Fruit fly (Drosophila melanogaster): ENCODE measurements around the gene CG46440.

CG46440 gene

DNA sequence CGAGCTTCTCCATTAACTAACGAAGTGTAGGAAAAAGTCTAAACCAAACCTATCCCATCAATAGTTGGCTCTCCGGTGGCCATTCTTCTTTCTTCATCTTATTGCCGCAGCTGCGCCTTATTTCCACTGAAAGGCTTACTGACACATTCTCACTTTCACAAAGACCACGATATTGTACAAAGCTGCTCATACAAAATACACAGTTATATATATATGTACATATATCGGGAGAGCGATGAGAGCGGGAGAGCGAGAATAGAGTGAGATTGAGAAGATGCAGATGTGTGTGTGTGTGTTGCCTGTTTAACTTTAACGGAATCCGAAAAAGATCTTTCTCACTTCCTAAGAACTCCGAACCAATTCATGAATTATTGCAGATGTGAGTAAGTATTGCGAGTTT lies 44.4 kb downstream of the CG46440 start:
- TF ChIP-seq insv (optimal IDR thresholded peaks at IDR 0.05): no peak
- no peak for TF ChIP-seq psq (optimal IDR thresholded peaks at IDR 0.05)
- TF ChIP-seq h (optimal IDR thresholded peaks at IDR 0.05): no peak
- TF ChIP-seq Myc (optimal IDR thresholded peaks at IDR 0.05): no peak
- TF ChIP-seq ttk (optimal IDR thresholded peaks at IDR 0.05): no peak

DNA sequence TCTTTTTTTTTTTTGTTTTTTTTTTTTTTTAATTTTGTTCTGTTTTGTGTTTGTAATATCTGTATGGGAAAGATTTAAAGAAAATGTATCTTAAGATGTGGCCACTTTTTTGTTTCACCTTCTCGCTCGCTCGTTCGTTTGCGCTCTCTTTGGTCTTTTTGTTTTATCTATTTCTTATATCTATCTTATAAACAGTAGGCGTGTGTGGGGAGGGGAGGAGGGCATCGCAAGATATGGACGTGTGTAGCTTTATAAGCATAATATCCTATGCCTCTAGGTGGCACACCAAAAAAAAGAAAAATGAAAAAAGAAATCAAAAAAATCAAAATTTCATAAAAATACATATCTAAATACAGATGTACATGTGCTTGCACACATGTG lies 45.0 kb downstream of the CG46440 start:
- TF ChIP-seq h (optimal IDR thresholded peaks at IDR 0.05): no peak
- TF ChIP-seq Sin3A (optimal IDR thresholded peaks at IDR 0.05): no peak
- TF ChIP-seq Myc (optimal IDR thresholded peaks at IDR 0.05): no peak
- no peak for TF ChIP-seq psq (optimal IDR thresholded peaks at IDR 0.05)
- TF ChIP-seq ttk (optimal IDR thresholded peaks at IDR 0.05): no peak
- TF ChIP-seq insv (optimal IDR thresholded peaks at IDR 0.05): no peak

DNA sequence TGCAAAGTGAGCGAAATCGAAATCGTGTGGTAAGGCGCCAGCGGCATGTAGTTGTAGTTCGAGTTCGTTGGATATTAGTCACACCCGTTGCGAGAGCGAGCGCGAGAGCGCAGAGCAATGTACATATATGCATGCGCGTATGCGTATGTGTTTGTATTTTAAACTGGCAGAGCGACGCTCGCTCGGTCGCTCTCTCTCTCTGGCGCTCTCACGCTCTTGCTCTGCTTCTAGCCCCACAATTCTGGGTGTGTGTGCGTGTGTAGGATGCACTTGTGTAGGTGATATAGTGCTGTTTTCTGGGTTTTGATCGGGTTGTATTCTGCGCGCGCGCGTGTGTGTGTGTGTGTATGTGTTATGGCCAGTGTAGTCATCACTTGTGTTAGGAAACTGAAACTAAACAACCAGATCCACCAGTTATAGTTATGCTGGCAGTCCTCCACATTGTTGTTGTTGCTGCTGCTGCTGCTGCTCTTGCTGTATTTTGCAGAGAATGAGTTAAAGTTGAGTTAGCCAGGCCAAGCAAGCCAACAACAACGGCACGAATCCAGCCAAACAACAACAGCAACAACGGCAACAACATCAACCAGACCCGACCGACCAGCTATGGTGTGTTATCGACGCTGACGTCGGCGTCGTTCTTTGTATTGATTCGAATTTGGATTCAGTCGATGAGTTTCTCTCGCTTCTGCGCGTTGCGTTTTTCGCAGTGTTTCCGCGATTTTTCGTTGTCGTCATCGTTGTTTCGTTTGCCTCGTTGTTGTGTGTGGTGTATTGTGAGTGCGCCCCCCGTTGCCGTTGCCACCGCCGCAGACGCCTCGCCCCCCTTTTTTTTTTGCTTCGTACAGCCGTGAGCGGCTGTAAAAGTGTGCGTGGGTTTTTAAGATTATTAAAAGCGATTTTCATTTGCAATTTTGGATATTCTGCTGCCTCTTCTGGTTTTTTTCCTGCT lies 45.7 kb downstream of the CG46440 start:
- no peak for TF ChIP-seq psq (optimal IDR thresholded peaks at IDR 0.05)
- TF ChIP-seq h (optimal IDR thresholded peaks at IDR 0.05): no peak
- TF ChIP-seq Myc (optimal IDR thresholded peaks at IDR 0.05): no peak

DNA sequence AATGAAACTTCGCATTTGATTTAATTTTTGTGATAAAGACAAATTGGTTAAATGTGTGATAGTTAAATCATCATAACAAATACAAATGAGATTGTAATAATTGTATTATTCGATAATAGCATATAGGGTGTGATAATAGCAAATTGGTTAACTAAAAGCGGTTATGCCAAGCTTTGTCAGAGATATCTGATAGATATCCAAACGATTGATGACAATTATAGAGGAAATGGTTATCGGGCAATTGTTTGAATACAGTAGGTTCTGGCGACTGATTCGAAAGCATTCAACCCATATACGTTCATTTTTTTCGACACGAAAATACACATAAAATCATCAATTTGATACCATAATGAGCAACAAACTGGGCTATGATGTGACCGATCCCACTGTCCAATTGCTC lies 48.4 kb downstream of the CG46440 start, which contains the start of gene CG8509:
TSS of gene CG8509 (plus strand) at position 301 of the 400 bp plus-strand sequence.
- no peak for TF ChIP-seq psq (optimal IDR thresholded peaks at IDR 0.05)
- no peak for TF ChIP-seq insv (optimal IDR thresholded peaks at IDR 0.05)
- TF ChIP-seq ttk (optimal IDR thresholded peaks at IDR 0.05): no peak
- TF ChIP-seq Myc (optimal IDR thresholded peaks at IDR 0.05): no peak
- TF ChIP-seq Sin3A (optimal IDR thresholded peaks at IDR 0.05): no peak
- TF ChIP-seq h (optimal IDR thresholded peaks at IDR 0.05): no peak

DNA sequence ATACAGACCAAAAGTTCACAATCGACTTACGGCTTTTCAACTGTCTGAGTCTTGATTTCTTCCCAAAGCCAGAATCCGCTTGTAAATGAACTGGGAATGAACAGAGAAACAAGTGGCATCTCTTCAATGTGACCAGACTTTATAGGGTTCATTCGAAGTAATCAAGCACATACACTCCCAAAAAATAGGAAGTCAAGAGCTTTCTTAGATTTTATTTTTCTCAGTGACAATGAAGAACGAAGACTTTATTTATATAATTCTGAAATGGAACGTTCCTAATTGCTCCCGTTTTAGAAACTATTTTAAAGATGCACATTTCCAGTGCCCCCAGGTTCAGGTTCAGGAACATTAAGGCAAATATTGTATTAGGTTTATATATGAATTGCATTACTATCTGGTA lies 49.7 kb downstream of the CG46440 start:
- TF ChIP-seq insv (optimal IDR thresholded peaks at IDR 0.05): no peak
- no peak for TF ChIP-seq ttk (optimal IDR thresholded peaks at IDR 0.05)
- TF ChIP-seq Myc (optimal IDR thresholded peaks at IDR 0.05): no peak
- no peak for TF ChIP-seq h (optimal IDR thresholded peaks at IDR 0.05)
- TF ChIP-seq psq (optimal IDR thresholded peaks at IDR 0.05): no peak
- TF ChIP-seq Sin3A (optimal IDR thresholded peaks at IDR 0.05): no peak

DNA sequence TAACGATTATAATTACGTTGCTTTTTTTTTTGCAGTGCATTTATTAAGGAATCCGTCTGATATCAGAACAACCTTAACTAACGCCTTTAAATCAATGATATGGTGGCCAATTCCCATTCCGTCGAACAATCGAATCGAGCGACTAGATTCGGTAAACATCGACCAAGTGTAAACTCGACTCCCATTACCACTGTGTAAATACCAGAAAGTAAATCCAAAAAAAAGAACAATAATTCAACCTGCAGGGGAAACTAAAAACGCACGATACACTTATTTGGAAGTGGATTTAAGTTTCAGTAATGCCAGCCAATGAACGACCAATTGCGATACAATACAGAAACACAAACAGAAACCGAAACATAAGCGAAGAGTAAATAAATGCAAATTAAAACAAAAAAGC lies 52.1 kb downstream of the CG46440 start:
- no peak for TF ChIP-seq Myc (optimal IDR thresholded peaks at IDR 0.05)
- TF ChIP-seq psq (optimal IDR thresholded peaks at IDR 0.05): no peak
- TF ChIP-seq insv (optimal IDR thresholded peaks at IDR 0.05): no peak
- no peak for TF ChIP-seq Sin3A (optimal IDR thresholded peaks at IDR 0.05)
- TF ChIP-seq h (optimal IDR thresholded peaks at IDR 0.05): no peak
- TF ChIP-seq ttk (optimal IDR thresholded peaks at IDR 0.05): no peak

All from Kc167 (cell line).